Worm (Caenorhabditis elegans) whole organism, L2 larva: ENCODE results near the gene glod-4.

Source experiments
- ZK546.5 ChIP-seq: sonication (generic microtip); optimal IDR thresholded peaks from 2 replicates; lab custom pipeline; 2017; ENCODE audit warnings: missing biosample characterization, missing genetic modification characterization
- elt-1 ChIP-seq: fragments of 150-350 bp; optimal IDR thresholded peaks from 2 replicates; lab custom pipeline; 2014; ENCODE audit warnings: missing biosample characterization, missing genetic modification characterization
- mdl-1 ChIP-seq, 2 experiments: fragments of 150-350 bp in 1 of 2; sonication (generic microtip) in 1 of 2; optimal IDR thresholded peaks; 2 replicates each; lab custom pipeline; 2017; ENCODE audit warnings: missing biosample characterization in 2 of 2, missing genetic modification characterization in 2 of 2
- nhr-237 ChIP-seq: fragments of 150-350 bp; optimal IDR thresholded peaks from 2 replicates; lab custom pipeline; 2014; ENCODE audit warnings: missing biosample characterization, missing genetic modification characterization
- snpc-4 ChIP-seq: fragments of 150-350 bp; optimal IDR thresholded peaks from 2 replicates; lab custom pipeline; 2014; ENCODE audit warnings: missing biosample characterization, missing genetic modification characterization

DNA sequence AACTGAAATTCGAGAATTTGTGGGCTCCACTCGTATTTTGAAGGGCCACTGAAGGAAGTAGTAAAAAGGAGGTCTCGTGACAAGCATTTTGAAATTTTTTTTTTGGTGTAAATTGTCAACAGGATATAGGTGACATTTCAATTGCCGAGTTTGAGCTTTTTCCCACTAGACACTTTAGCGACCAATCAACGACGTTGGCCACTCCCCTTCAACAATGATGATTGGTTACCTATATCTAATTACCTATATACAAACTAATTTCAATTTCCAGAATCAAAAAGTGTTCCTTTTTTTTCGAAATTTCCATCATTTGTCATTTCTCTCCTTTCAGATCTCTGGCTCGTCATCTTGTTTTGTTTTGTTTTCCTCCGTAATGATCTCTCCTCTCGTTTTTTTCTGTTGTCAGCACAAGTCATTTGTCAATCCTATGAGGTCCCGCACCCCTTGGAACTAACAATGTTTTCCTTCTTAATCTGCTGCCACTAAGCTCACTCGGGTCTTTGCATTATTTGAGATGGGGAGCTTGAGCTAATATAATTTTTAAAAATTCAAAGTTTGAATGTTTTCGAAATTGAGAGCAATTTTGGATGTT, 45.4 kb upstream of the glod-4 start:
- TF ChIP-seq nhr-237 (no peak), elt-1 (tag; lab: Kevin White, UChicago) (no peak), snpc-4 (no peak), ZK546.5 (no peak), mdl-1 (tag; optimal IDR thresholded peaks at IDR 0.05; lab: Kevin White, UChicago) (no peak)
